Worm (Caenorhabditis elegans) whole organism, L4/young adult: ENCODE data around the gene sgca-1.

Experiments
- W03F9.2 ChIP-seq: fragments of 150-350 bp; optimal IDR thresholded peaks from 2 replicates; lab custom pipeline; 2014; ENCODE audit warnings: missing biosample characterization, missing genetic modification characterization
- dao-5 ChIP-seq: sonication (generic microtip); optimal IDR thresholded peaks from 2 replicates; lab custom pipeline; 2016; ENCODE audit warnings: missing genotype, missing genetic modification characterization, moderate library complexity, missing compliant biosample characterization
- him-1 ChIP-seq: sonication (generic microtip); optimal IDR thresholded peaks from 2 replicates; lab custom pipeline; 2016; ENCODE audit warnings: missing genotype, missing genetic modification reagents, missing genetic modification characterization, missing compliant biosample characterization

DNA sequence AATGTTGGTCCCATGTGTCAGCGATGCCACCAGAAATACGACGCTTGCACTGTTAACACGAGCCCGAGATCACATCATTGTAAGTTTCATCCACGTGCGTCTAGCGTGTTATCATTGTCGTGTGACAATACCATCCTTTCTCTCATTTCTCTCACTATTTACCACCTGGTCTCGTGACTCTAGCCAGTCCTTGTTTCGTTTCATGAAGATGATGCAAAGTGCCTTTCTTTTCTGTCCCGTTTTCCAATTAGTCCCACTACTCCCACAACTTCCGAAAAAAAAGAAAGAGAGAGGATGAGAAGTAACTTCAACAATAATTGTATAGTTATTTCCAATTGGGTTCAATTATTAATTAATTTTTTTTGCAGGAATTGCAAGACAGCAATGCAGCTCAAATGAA is 46.5 kb downstream of the sgca-1 start:
- no peak for TF ChIP-seq dao-5 (tag; lab: Kevin White, UChicago)
- no peak for TF ChIP-seq W03F9.2 (tag; lab: Kevin White, UChicago)
- TF ChIP-seq him-1 (tag; lab: Kevin White, UChicago), result no peak
